Worm (Caenorhabditis elegans) whole organism, L1 larva: ENCODE results near the gene F26C11.1.

Experiments used
- ama-1 ChIP-seq: fragments of 150-350 bp; optimal IDR thresholded peaks from 2 replicates; lab custom pipeline; 2014
- ces-1 ChIP-seq: fragments of 150-350 bp; optimal IDR thresholded peaks from 2 replicates; lab custom pipeline; 2014; ENCODE audit warnings: missing biosample characterization, missing genetic modification reagents, missing genetic modification characterization
- fkh-10 ChIP-seq: sonication (generic microtip); optimal IDR thresholded peaks from 2 replicates; lab custom pipeline; 2017; ENCODE audit warnings: missing biosample characterization, missing genetic modification reagents, missing genetic modification characterization
- fos-1 ChIP-seq: fragments of 150-350 bp; optimal IDR thresholded peaks from 2 replicates; lab custom pipeline; 2014; ENCODE audit warnings: missing biosample characterization, missing genetic modification characterization
- lin-13 ChIP-seq: fragments of 150-350 bp; optimal IDR thresholded peaks from 2 replicates; lab custom pipeline; 2014; ENCODE audit warnings: missing biosample characterization, missing genetic modification reagents, missing genetic modification characterization
- nhr-11 ChIP-seq: fragments of 150-350 bp; optimal IDR thresholded peaks from 2 replicates; lab custom pipeline; 2014; ENCODE audit warnings: missing biosample characterization, missing genetic modification characterization
- pqm-1 ChIP-seq: sonication (generic microtip); optimal IDR thresholded peaks from 3 replicates; lab custom pipeline; 2017; ENCODE audit warnings: missing biosample characterization, missing genetic modification characterization
- snpc-4 ChIP-seq: fragments of 150-350 bp; optimal IDR thresholded peaks from 2 replicates; lab custom pipeline; 2014; ENCODE audit warnings: missing biosample characterization, missing genetic modification characterization
- ztf-11 ChIP-seq, 2 experiments: sonication (generic microtip); optimal IDR thresholded peaks; 2 replicates each; lab custom pipeline; 2016 to 2017; ENCODE audit warnings: missing genetic modification characterization in 2 of 2, missing biosample characterization in 1 of 2, missing compliant biosample characterization in 1 of 2
- ztf-4 ChIP-seq: fragments of 150-350 bp; optimal IDR thresholded peaks from 2 replicates; lab custom pipeline; 2014; ENCODE audit warnings: missing biosample characterization, missing genetic modification characterization

DNA sequence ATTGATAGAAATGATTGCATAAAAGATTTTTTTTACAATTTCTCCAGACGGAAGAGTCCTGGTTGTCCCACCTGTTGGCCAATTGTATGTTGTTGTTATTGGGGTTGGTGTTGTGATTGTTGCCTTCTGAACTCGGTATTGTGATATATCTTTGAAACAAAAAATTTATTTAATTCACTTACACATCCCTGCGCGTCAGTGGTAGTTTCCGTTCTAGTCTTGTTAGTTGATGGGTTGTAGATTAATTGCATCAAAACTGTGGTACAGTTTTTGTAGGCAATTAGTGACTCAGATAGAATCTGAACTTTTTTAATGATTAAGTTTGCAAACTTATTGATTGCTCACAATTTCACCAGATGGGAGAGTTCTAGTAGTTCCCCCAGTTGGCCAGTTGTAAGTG is 9.9 kb downstream of the F26C11.1 start:
- no peak for TF ChIP-seq nhr-11
- no peak for TF ChIP-seq snpc-4 (tag; lab: Kevin White, UChicago)
- TF ChIP-seq ztf-11 (tag; optimal IDR thresholded peaks at IDR 0.05; lab: Kevin White, UChicago), result no peak
- no peak for TF ChIP-seq ztf-4 (tag; lab: Kevin White, UChicago)
- no peak for TF ChIP-seq lin-13
- TF ChIP-seq pqm-1 (tag; lab: Kevin White, UChicago), result no peak
- no peak for TF ChIP-seq fos-1
- no peak for TF ChIP-seq ama-1 (lab: Kevin White, UChicago)
- no peak for TF ChIP-seq fkh-10 (GFP tag; lab: Kevin White, UChicago)
- TF ChIP-seq ces-1, result no peak
